Worm (Caenorhabditis elegans): ENCODE measurements around the gene Y50E8A.22.

DNA sequence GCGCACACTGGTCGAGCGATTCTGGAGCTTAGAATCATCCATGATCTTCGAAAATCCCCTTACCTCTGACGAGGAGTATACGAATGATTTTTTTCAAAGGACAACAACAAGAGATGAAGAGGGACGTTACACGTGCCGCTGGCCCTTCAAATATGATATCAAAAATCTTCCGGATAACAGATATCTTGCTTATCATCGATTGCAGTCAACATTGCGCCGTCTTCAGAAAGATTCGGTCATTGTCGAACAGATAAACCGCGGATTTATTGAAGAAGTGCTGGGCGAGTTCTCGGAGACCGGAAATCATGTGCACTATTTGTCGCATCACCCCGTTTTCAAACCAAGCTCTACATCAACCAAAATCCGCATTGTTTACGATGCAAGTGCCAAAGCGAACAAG is 13.7 kb upstream of the Y50E8A.22 start:
- TF ChIP-seq pha-4 (tag; optimal IDR thresholded peaks at IDR 0.05) (no peak), ceh-43 (GFP tag; optimal IDR thresholded peaks at IDR 0.05) (no peak), unc-39 (tag; optimal IDR thresholded peaks at IDR 0.05) (no peak), snpc-4 (tag; optimal IDR thresholded peaks at IDR 0.05) (no peak), ces-1 (GFP tag; optimal IDR thresholded peaks at IDR 0.05) (no peak), ceh-39 (tag; optimal IDR thresholded peaks at IDR 0.05) (no peak), lin-13 (tag; optimal IDR thresholded peaks at IDR 0.05) (no peak), ztf-11 (tag; optimal IDR thresholded peaks at IDR 0.05) (no peak), flh-1 (GFP tag; optimal IDR thresholded peaks at IDR 0.05) (no peak)
